Worm (Caenorhabditis elegans) whole organism, late embryonic: ENCODE data around the gene mrp-1.

ENCODE experiments used
- C08G9.2 ChIP-seq: sonication (generic microtip); optimal IDR thresholded peaks from 2 replicates; lab custom pipeline; 2016; ENCODE audit warnings: mild to moderate bottlenecking, missing genetic modification characterization, moderate library complexity, missing compliant biosample characterization
- C38D4.7 ChIP-seq: fragments of 200-800 bp; sonication (Bioruptor generic); optimal IDR thresholded peaks from 2 replicates; lab custom pipeline; 2018; ENCODE audit warnings: mild to moderate bottlenecking, missing genetic modification characterization, moderate library complexity, missing compliant biosample characterization
- F13H6.1 ChIP-seq: sonication (generic microtip); optimal IDR thresholded peaks from 2 replicates; lab custom pipeline; 2016; ENCODE audit warnings: missing genetic modification characterization, missing compliant biosample characterization
- T23F11.4 ChIP-seq: fragments of 200-800 bp; sonication (Bioruptor generic); optimal IDR thresholded peaks from 2 replicates; lab custom pipeline; 2018; ENCODE audit warnings: mild to moderate bottlenecking, missing genetic modification characterization, missing compliant biosample characterization
- ahr-1 ChIP-seq: sonication (generic microtip); optimal IDR thresholded peaks from 2 replicates; lab custom pipeline; 2016; ENCODE audit warnings: missing genetic modification characterization, missing compliant biosample characterization
- ceh-14 ChIP-seq: sonication (generic microtip); optimal IDR thresholded peaks from 2 replicates; lab custom pipeline; 2016; ENCODE audit warnings: missing genotype, missing genetic modification characterization, missing compliant biosample characterization
- ceh-18 ChIP-seq: sonication (generic microtip); optimal IDR thresholded peaks from 2 replicates; lab custom pipeline; 2016; ENCODE audit warnings: missing genetic modification characterization, missing compliant biosample characterization
- ceh-19 ChIP-seq: fragments of 200-800 bp; sonication (Bioruptor generic); optimal IDR thresholded peaks from 2 replicates; lab custom pipeline; 2018; ENCODE audit warnings: mild to moderate bottlenecking, missing genetic modification characterization, missing compliant biosample characterization
- ceh-22 ChIP-seq: sonication (generic microtip); optimal IDR thresholded peaks from 2 replicates; lab custom pipeline; 2017; ENCODE audit warnings: missing biosample characterization, missing genetic modification characterization
- ceh-30 ChIP-seq: fragments of 150-350 bp; optimal IDR thresholded peaks from 2 replicates; lab custom pipeline; 2014; ENCODE audit warnings: missing biosample characterization, missing genetic modification characterization
- ceh-31 ChIP-seq: sonication (generic microtip); optimal IDR thresholded peaks from 2 replicates; lab custom pipeline; 2016; ENCODE audit warnings: missing genetic modification characterization, missing compliant biosample characterization
- ceh-45 ChIP-seq: fragments of 200-800 bp; sonication (Bioruptor generic); IDR thresholded peaks from 2 replicates; pipeline ENCODE4 v1.3.6; 2022; ENCODE audit warnings: missing genetic modification reagents, missing genetic modification characterization, missing compliant biosample characterization
- ceh-6 ChIP-seq: fragments of 200-800 bp; sonication (Bioruptor generic); optimal IDR thresholded peaks from 2 replicates; lab custom pipeline; 2018; ENCODE audit warnings: mild to moderate bottlenecking, missing genetic modification characterization, missing compliant biosample characterization
- che-1 ChIP-seq: sonication (generic microtip); optimal IDR thresholded peaks from 2 replicates; lab custom pipeline; 2016; ENCODE audit warnings: mild to moderate bottlenecking, missing genetic modification characterization, missing compliant biosample characterization
- dve-1 ChIP-seq: sonication (generic microtip); optimal IDR thresholded peaks from 2 replicates; lab custom pipeline; 2017; ENCODE audit warnings: antibody characterized with exemption, mild to moderate bottlenecking, missing genetic modification characterization, missing compliant biosample characterization
- elt-2 ChIP-seq: sonication (generic microtip); optimal IDR thresholded peaks from 2 replicates; lab custom pipeline; 2016; ENCODE audit warnings: missing genetic modification reagents, missing genetic modification characterization, missing compliant biosample characterization
- eyg-1 ChIP-seq: sonication (generic microtip); optimal IDR thresholded peaks from 2 replicates; lab custom pipeline; 2016; ENCODE audit warnings: missing genotype, missing genetic modification characterization, missing compliant biosample characterization
- fkh-10 ChIP-seq: fragments of 150-350 bp; optimal IDR thresholded peaks from 2 replicates; lab custom pipeline; 2014; ENCODE audit warnings: missing biosample characterization, missing genetic modification reagents, missing genetic modification characterization
- fkh-6 ChIP-seq: sonication (generic microtip); optimal IDR thresholded peaks from 2 replicates; lab custom pipeline; 2016; ENCODE audit warnings: missing genetic modification characterization, missing compliant biosample characterization
- gmeb-2 ChIP-seq: sonication (generic microtip); optimal IDR thresholded peaks from 2 replicates; lab custom pipeline; 2016; ENCODE audit warnings: missing genetic modification characterization, inconsistent platforms, missing compliant biosample characterization
- hlh-13 ChIP-seq: fragments of 200-800 bp; sonication (Bioruptor generic); optimal IDR thresholded peaks from 2 replicates; lab custom pipeline; 2018; ENCODE audit warnings: mild to moderate bottlenecking, missing genetic modification characterization, missing compliant biosample characterization
- hlh-15 ChIP-seq: sonication (generic microtip); optimal IDR thresholded peaks from 2 replicates; lab custom pipeline; 2016; ENCODE audit warnings: missing genetic modification characterization, missing compliant biosample characterization
- hlh-30 ChIP-seq: sonication (generic microtip); optimal IDR thresholded peaks from 2 replicates; lab custom pipeline; 2017; ENCODE audit warnings: antibody characterized with exemption, missing genetic modification characterization, missing compliant biosample characterization; ENCODE audit not compliant: insufficient read depth
- hlh-6 ChIP-seq: sonication (generic microtip); optimal IDR thresholded peaks from 2 replicates; lab custom pipeline; 2016; ENCODE audit warnings: missing genotype, missing genetic modification characterization, missing compliant biosample characterization
- hlh-8 ChIP-seq: sonication (generic microtip); optimal IDR thresholded peaks from 2 replicates; lab custom pipeline; 2016; ENCODE audit warnings: missing genotype, missing genetic modification characterization, missing compliant biosample characterization
- lim-6 ChIP-seq: sonication (generic microtip); optimal IDR thresholded peaks from 2 replicates; lab custom pipeline; 2016; ENCODE audit warnings: missing genetic modification characterization, missing compliant biosample characterization
- madf-2 ChIP-seq: sonication (generic microtip); optimal IDR thresholded peaks from 2 replicates; lab custom pipeline; 2017; ENCODE audit warnings: missing genetic modification characterization, missing compliant biosample characterization
- mec-3 ChIP-seq: sonication (generic microtip); optimal IDR thresholded peaks from 2 replicates; lab custom pipeline; 2016; ENCODE audit warnings: borderline replicate concordance, missing genetic modification characterization, missing compliant biosample characterization
- nhr-11 ChIP-seq: fragments of 150-350 bp; optimal IDR thresholded peaks from 2 replicates; lab custom pipeline; 2014; ENCODE audit warnings: missing biosample characterization, missing genetic modification characterization
- nhr-232 ChIP-seq: sonication (generic microtip); optimal IDR thresholded peaks from 2 replicates; lab custom pipeline; 2016; ENCODE audit warnings: missing genetic modification characterization, missing compliant biosample characterization
- npax-4 ChIP-seq: sonication (generic microtip); optimal IDR thresholded peaks from 2 replicates; lab custom pipeline; 2016; ENCODE audit warnings: missing genetic modification characterization, missing compliant biosample characterization
- odd-2 ChIP-seq: sonication (generic microtip); optimal IDR thresholded peaks from 2 replicates; lab custom pipeline; 2017; ENCODE audit warnings: antibody characterized with exemption, mild to moderate bottlenecking, missing genetic modification characterization, missing compliant biosample characterization
- pha-2 ChIP-seq: sonication (generic microtip); optimal IDR thresholded peaks from 2 replicates; lab custom pipeline; 2017; ENCODE audit warnings: mild to moderate bottlenecking, missing genetic modification characterization, missing compliant biosample characterization
- pqm-1 ChIP-seq: sonication (generic microtip); optimal IDR thresholded peaks from 2 replicates; lab custom pipeline; 2016; ENCODE audit warnings: missing genetic modification characterization, missing compliant biosample characterization
- sdc-2 ChIP-seq: sonication (generic microtip); optimal IDR thresholded peaks from 2 replicates; lab custom pipeline; 2016; ENCODE audit warnings: missing genotype, missing genetic modification characterization, missing compliant biosample characterization
- sox-2 ChIP-seq: fragments of 200-800 bp; sonication (Bioruptor generic); IDR thresholded peaks from 2 replicates; pipeline ENCODE4 v1.3.6; 2022; ENCODE audit warnings: missing genetic modification reagents, missing genetic modification characterization, missing compliant biosample characterization
- tbx-2 ChIP-seq: sonication (generic microtip); optimal IDR thresholded peaks from 2 replicates; lab custom pipeline; 2016; ENCODE audit warnings: missing genetic modification characterization, missing compliant biosample characterization
- ttx-3 ChIP-seq: sonication (generic microtip); optimal IDR thresholded peaks from 2 replicates; lab custom pipeline; 2016; ENCODE audit warnings: missing genetic modification reagents, missing genetic modification characterization, missing compliant biosample characterization
- unc-42 ChIP-seq: sonication (generic microtip); optimal IDR thresholded peaks from 2 replicates; lab custom pipeline; 2016; ENCODE audit warnings: missing genotype, missing genetic modification characterization, missing compliant biosample characterization
- unc-55 ChIP-seq: sonication (generic microtip); optimal IDR thresholded peaks from 2 replicates; lab custom pipeline; 2017; ENCODE audit warnings: missing biosample characterization, missing genetic modification reagents, missing genetic modification characterization
- unc-86 ChIP-seq: sonication (generic microtip); optimal IDR thresholded peaks from 2 replicates; lab custom pipeline; 2016; ENCODE audit warnings: missing genetic modification characterization, missing compliant biosample characterization

mrp-1 gene

DNA sequence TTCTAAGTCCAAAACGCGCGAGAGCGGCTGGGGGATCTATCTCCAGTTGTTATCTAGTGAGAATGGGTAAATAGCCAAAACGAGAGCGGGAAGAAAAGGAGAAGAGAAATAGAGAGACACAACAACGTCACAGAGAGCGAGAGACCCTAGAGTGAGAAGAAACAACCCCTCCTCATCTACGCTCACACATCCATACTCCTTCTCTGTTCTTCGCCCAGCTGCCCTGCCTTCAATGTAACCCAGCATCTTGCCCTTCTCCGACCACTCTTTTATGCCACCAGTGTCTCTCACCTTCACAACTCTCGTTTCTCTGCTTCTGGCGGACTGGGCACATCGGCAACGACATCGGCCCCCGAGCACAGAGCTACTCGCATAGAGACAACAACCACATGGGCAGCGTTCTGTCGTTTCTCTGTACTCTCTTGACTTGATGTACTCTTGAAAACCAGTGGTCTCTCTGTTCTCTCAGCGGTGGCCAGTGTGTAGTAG is 5.6 kb upstream of the mrp-1 start (continued):
- peak; percentile 76 for TF ChIP-seq unc-42 (tag; lab: Kevin White, UChicago)
- 0 out of 2 replicates have a peak, but pooled peaks have one; percentile 52 for TF ChIP-seq ceh-45 (GFP tag; lab: Robert Waterston, UW)
- TF ChIP-seq dve-1 (tag; lab: Kevin White, UChicago) = no peak
- TF ChIP-seq hlh-6 = peak; percentile 51
- TF ChIP-seq ceh-31 (tag; lab: Kevin White, UChicago) = peak; percentile 88
- TF ChIP-seq ceh-14 (tag; lab: Kevin White, UChicago) = peak; percentile 60
- peak; percentile 65 for TF ChIP-seq ceh-30 (tag; lab: Kevin White, UChicago)
- TF ChIP-seq unc-86 (tag; lab: Kevin White, UChicago) = peak; percentile 16
- TF ChIP-seq npax-4 (tag; lab: Kevin White, UChicago) = no peak
- no peak for TF ChIP-seq elt-2 (tag; lab: Kevin White, UChicago)
- peak; percentile 97 for TF ChIP-seq ceh-18 (tag; lab: Kevin White, UChicago)
- no peak for TF ChIP-seq ceh-22
- TF ChIP-seq eyg-1 (tag; lab: Kevin White, UChicago) = peak; percentile 36
- peak; percentile 90 for TF ChIP-seq hlh-8
- peak; percentile 91 for TF ChIP-seq sdc-2
- TF ChIP-seq madf-2 = peak; percentile 38
- peak; percentile 88 for TF ChIP-seq hlh-30 (tag; lab: Kevin White, UChicago)
- peak; percentile 94 for TF ChIP-seq tbx-2 (tag; lab: Kevin White, UChicago)
- TF ChIP-seq C38D4.7 (GFP tag; lab: Kevin White, UChicago) = no peak
- TF ChIP-seq fkh-10 (GFP tag; lab: Kevin White, UChicago) = peak; percentile 21
- TF ChIP-seq hlh-15 = peak; percentile 23

DNA sequence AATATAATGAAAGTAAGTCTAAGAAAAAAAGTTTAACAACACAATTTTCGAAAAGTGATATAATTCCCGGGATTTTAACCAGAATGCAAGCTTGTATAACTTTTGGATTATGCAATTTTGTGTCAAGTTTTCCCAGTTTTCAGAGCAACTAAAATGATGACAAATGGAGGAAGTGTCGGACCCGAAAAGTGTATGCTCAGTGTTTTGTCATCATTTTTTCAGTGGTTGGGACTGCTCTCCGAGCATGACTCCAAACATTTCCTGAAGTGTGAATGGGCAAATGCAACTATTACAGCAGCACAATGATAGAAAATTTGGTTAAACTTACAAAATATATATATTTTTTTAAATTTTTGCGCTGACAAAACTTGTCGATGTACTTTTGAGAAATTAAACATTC is 3.4 kb upstream of the mrp-1 start:
- no peak for TF ChIP-seq pha-2
- no peak for TF ChIP-seq fkh-6 (tag; lab: Kevin White, UChicago)
- TF ChIP-seq ahr-1 (tag; lab: Kevin White, UChicago) = no peak
- no peak for TF ChIP-seq nhr-11 (tag; lab: Kevin White, UChicago)
- no peak for TF ChIP-seq ceh-19 (GFP tag; lab: Kevin White, UChicago)
- TF ChIP-seq sox-2 = no peak
- TF ChIP-seq ceh-6 (GFP tag; lab: Kevin White, UChicago) = no peak
- TF ChIP-seq nhr-232 (tag; lab: Kevin White, UChicago) = no peak
- TF ChIP-seq ceh-22 = no peak
- no peak for TF ChIP-seq mec-3 (tag; lab: Kevin White, UChicago)
- no peak for TF ChIP-seq che-1 (tag; lab: Kevin White, UChicago)
- no peak for TF ChIP-seq madf-2
- no peak for TF ChIP-seq unc-55
- no peak for TF ChIP-seq unc-42 (tag; lab: Kevin White, UChicago)

DNA sequence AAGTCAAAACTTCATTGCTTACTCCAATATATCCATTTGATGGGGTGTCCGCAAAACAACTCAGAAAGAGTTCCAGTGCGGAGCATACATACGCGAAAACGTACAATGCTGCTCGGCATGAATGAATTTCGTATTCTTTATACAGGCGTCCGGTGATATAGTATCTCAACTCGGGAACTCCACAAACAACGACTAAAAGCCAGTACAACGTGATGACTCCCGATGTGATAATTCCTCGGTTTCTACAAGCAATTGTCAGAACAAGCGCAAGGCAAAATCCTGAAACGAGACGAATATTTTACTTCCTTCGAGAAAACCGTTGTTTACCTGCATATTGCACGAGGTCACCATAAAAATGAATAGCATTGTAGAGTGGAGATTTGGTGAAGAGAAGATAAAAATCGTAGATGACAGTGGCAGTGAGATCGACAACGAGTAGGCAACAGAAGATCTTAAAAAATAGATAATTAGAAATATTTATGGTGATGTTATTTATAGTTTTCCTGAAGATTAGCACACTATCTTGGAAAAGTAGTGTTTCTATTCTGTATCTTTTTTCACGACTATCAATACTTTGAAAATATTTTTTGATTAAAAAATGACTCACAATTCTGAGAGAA is 2.0 kb downstream of the mrp-1 start:
- TF ChIP-seq unc-86 (tag; lab: Kevin White, UChicago) (no peak), che-1 (tag; lab: Kevin White, UChicago) (no peak), odd-2 (tag; lab: Kevin White, UChicago) (no peak), pha-2 (no peak), pqm-1 (no peak), hlh-6 (no peak), ttx-3 (tag; lab: Kevin White, UChicago) (no peak), T23F11.4 (GFP tag; lab: Kevin White, UChicago) (no peak)

DNA sequence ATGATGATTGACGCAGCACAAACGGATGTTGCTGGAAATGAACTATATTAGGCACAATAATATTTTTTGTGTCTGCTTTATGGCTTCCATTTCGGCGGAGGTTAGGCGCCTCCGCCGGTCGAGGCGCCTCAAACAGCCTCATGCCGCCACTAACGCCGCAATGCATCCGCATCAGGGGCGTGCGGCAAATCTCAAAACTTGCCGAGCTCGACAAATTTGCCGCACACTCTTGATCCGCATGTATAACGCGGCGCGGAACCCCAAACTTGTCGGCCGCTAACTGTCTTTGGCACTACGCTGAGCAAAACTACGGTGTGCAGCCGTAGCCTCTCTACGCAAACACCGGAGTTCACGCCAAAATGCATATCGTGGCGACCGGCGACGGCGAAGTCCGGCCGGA is 5.9 kb downstream of the mrp-1 start:
- TF ChIP-seq elt-2 (tag; lab: Kevin White, UChicago) (no peak), lim-6 (tag; lab: Kevin White, UChicago) (no peak), ceh-14 (tag; lab: Kevin White, UChicago) (no peak), ceh-30 (tag; lab: Kevin White, UChicago) (no peak), ahr-1 (tag; lab: Kevin White, UChicago) (no peak), hlh-30 (tag; lab: Kevin White, UChicago) (no peak), npax-4 (tag; lab: Kevin White, UChicago) (no peak), pha-2 (no peak), mec-3 (tag; lab: Kevin White, UChicago) (no peak), F13H6.1 (tag; lab: Kevin White, UChicago) (no peak), gmeb-2 (no peak), hlh-13 (GFP tag; lab: Kevin White, UChicago) (no peak), nhr-11 (tag; lab: Kevin White, UChicago) (no peak), tbx-2 (tag; lab: Kevin White, UChicago) (no peak), C08G9.2 (tag; lab: Kevin White, UChicago) (no peak), ceh-18 (tag; lab: Kevin White, UChicago) (no peak)
